Fruit fly (Drosophila melanogaster) whole organism, wandering third instar larva: ENCODE results near the gene ova.

Experiments used
- Abd-B ChIP-seq: fragments of >200 bp; optimal IDR thresholded peaks from 2 replicates; lab custom pipeline; 2017; ENCODE audit warnings: missing biosample characterization, missing genetic modification characterization
- CG32264 ChIP-seq: fragments of 200-800 bp; sonication (Bioruptor generic); optimal IDR thresholded peaks from 2 replicates; lab custom pipeline; 2016; ENCODE audit warnings: missing biosample characterization, missing genetic modification characterization
- CG9705 ChIP-seq: fragments of 200-800 bp; sonication (Bioruptor generic); optimal IDR thresholded peaks from 2 replicates; lab custom pipeline; 2018; ENCODE audit warnings: missing biosample characterization, mild to moderate bottlenecking, missing genetic modification characterization
- CrebA ChIP-seq: fragments of 200-800 bp; sonication (Bioruptor generic); optimal IDR thresholded peaks from 2 replicates; lab custom pipeline; 2016; ENCODE audit warnings: missing biosample characterization, mild to moderate bottlenecking, missing genetic modification characterization, borderline replicate concordance
- Dfd ChIP-seq: fragments of >200 bp; optimal IDR thresholded peaks from 2 replicates; lab custom pipeline; 2017; ENCODE audit warnings: missing biosample characterization, missing genetic modification characterization
- Dif ChIP-seq: fragments of 200-275, 200-300 bp; sonication (Bioruptor generic); optimal IDR thresholded peaks from 2 replicates; lab custom pipeline; 2018; ENCODE audit warnings: missing biosample characterization, missing genetic modification characterization; ENCODE audit not compliant: partially characterized antibody
- GATAd ChIP-seq: sonication (Bioruptor generic); optimal IDR thresholded peaks from 2 replicates; lab custom pipeline; 2016; ENCODE audit warnings: missing biosample characterization, missing genetic modification characterization
- HLH106 ChIP-seq: fragments of 200-800 bp; optimal IDR thresholded peaks from 3 replicates; lab custom pipeline; 2019; ENCODE audit warnings: missing biosample characterization, mild to moderate bottlenecking, missing genetic modification characterization, moderate library complexity
- Hnf4 ChIP-seq: fragments of 200-800 bp; sonication (Bioruptor generic); optimal IDR thresholded peaks from 2 replicates; lab custom pipeline; 2016; ENCODE audit warnings: missing biosample characterization, mild to moderate bottlenecking, missing genetic modification characterization
- Hr78 ChIP-seq: fragments of >200 bp; optimal IDR thresholded peaks from 2 replicates; lab custom pipeline; 2017; ENCODE audit warnings: missing biosample characterization, missing genetic modification characterization
- Hr83 ChIP-seq: fragments of 200-300 bp; sonication (Bioruptor generic); optimal IDR thresholded peaks from 2 replicates; lab custom pipeline; 2016; ENCODE audit warnings: missing biosample characterization, mild to moderate bottlenecking, missing genetic modification characterization, moderate library complexity; ENCODE audit not compliant: poor library complexity, severe bottlenecking
- Jra ChIP-seq: sonication (Bioruptor generic); optimal IDR thresholded peaks from 2 replicates; lab custom pipeline; 2016; ENCODE audit warnings: missing biosample characterization, missing genetic modification characterization
- Mio ChIP-seq: sonication (Bioruptor generic); optimal IDR thresholded peaks from 2 replicates; lab custom pipeline; 2016; ENCODE audit warnings: missing biosample characterization, missing genetic modification characterization
- Myc ChIP-seq: fragments of >200 bp; optimal IDR thresholded peaks from 2 replicates; lab custom pipeline; 2017
- N ChIP-seq: fragments of >200 bp; optimal IDR thresholded peaks from 2 replicates; lab custom pipeline; 2018; ENCODE audit warnings: missing biosample characterization, missing external identifiers, missing genetic modification characterization
- OdsH ChIP-seq: fragments of 200-800 bp; sonication (Bioruptor generic); optimal IDR thresholded peaks from 2 replicates; lab custom pipeline; 2016; ENCODE audit warnings: missing biosample characterization, mild to moderate bottlenecking, missing genetic modification characterization
- Rel ChIP-seq, 2 experiments: fragments of 200-800 bp; sonication (Bioruptor generic) in 1 of 2; optimal IDR thresholded peaks; 2 replicates in 1 of 2; 3 replicates in 1 of 2; lab custom pipeline; 2016 to 2019; ENCODE audit warnings: mild to moderate bottlenecking in 2 of 2, missing biosample characterization in 2 of 2, missing genetic modification characterization in 2 of 2, moderate library complexity in 1 of 2
- Sp1 ChIP-seq: fragments of 200-800 bp; sonication (Bioruptor generic); optimal IDR thresholded peaks from 3 replicates; lab custom pipeline; 2019; ENCODE audit warnings: missing biosample characterization, mild to moderate bottlenecking, missing genetic modification characterization, moderate library complexity
- Vsx2 ChIP-seq: fragments of 200-300, 225-300 bp; sonication (Bioruptor generic); optimal IDR thresholded peaks from 2 replicates; lab custom pipeline; 2018; ENCODE audit warnings: missing biosample characterization, missing genetic modification characterization; ENCODE audit not compliant: partially characterized antibody
- br ChIP-seq: fragments of 200-800 bp; sonication (Bioruptor generic); optimal IDR thresholded peaks from 2 replicates; lab custom pipeline; 2016; ENCODE audit warnings: missing biosample characterization, missing genetic modification characterization
- brk ChIP-seq: fragments of 200-800 bp; sonication (Bioruptor generic); optimal IDR thresholded peaks from 2 replicates; lab custom pipeline; 2016; ENCODE audit warnings: missing biosample characterization, mild to moderate bottlenecking, missing genetic modification characterization
- dmrt93B ChIP-seq: fragments of 200-800 bp; sonication (Bioruptor generic); optimal IDR thresholded peaks from 2 replicates; lab custom pipeline; 2018; ENCODE audit warnings: missing biosample characterization, mild to moderate bottlenecking, missing genetic modification characterization
- dsf ChIP-seq: sonication (Bioruptor generic); optimal IDR thresholded peaks from 2 replicates; lab custom pipeline; 2016; ENCODE audit warnings: missing biosample characterization, missing genetic modification characterization, borderline replicate concordance
- ey ChIP-seq: fragments of 200-800 bp; sonication (Bioruptor generic); optimal IDR thresholded peaks from 2 replicates; lab custom pipeline; 2016; ENCODE audit warnings: missing biosample characterization, missing genetic modification characterization
- foxo ChIP-seq, 2 experiments: fragments of 200-800 bp; sonication (Bioruptor generic); optimal IDR thresholded peaks; 2 replicates in 1 of 2; 3 replicates in 1 of 2; lab custom pipeline; 2016 to 2017; ENCODE audit warnings: missing biosample characterization in 2 of 2, missing genetic modification characterization in 2 of 2
- fru ChIP-seq: fragments of 200-800 bp; sonication (Bioruptor generic); optimal IDR thresholded peaks from 3 replicates; lab custom pipeline; 2016; ENCODE audit warnings: missing biosample characterization, mild to moderate bottlenecking, missing genetic modification characterization
- h ChIP-seq: fragments of 200-800 bp; sonication (Bioruptor generic); optimal IDR thresholded peaks from 3 replicates; lab custom pipeline; 2016; ENCODE audit warnings: missing biosample characterization, mild to moderate bottlenecking, missing genetic modification characterization
- jim ChIP-seq: fragments of 175-275, 200-325 bp; sonication (Bioruptor generic); optimal IDR thresholded peaks from 2 replicates; lab custom pipeline; 2016; ENCODE audit warnings: missing biosample characterization, mild to moderate bottlenecking, missing genetic modification characterization
- lola ChIP-seq: fragments of >200 bp; optimal IDR thresholded peaks from 2 replicates; lab custom pipeline; 2017; ENCODE audit warnings: missing biosample characterization, missing genetic modification characterization
- pan ChIP-seq: fragments of >200 bp; optimal IDR thresholded peaks from 2 replicates; lab custom pipeline; 2017
- psq ChIP-seq: fragments of 200-800 bp; sonication (Bioruptor generic); optimal IDR thresholded peaks from 3 replicates; lab custom pipeline; 2017; ENCODE audit warnings: missing biosample characterization, mild to moderate bottlenecking, missing genetic modification characterization, moderate library complexity
- rgr ChIP-seq: fragments of 200-800 bp; sonication (Bioruptor generic); optimal IDR thresholded peaks from 3 replicates; lab custom pipeline; 2016; ENCODE audit warnings: missing biosample characterization, mild to moderate bottlenecking, missing genetic modification characterization
- sage ChIP-seq: fragments of 200-800 bp; sonication (Bioruptor generic); optimal IDR thresholded peaks from 2 replicates; lab custom pipeline; 2016; ENCODE audit warnings: missing biosample characterization, mild to moderate bottlenecking, missing genetic modification characterization
- sv ChIP-seq: fragments of 200-800 bp; sonication (Bioruptor generic); optimal IDR thresholded peaks from 3 replicates; lab custom pipeline; 2016; ENCODE audit warnings: missing biosample characterization, missing genetic modification characterization
- tai ChIP-seq: sonication (Bioruptor generic); optimal IDR thresholded peaks from 2 replicates; lab custom pipeline; 2016; ENCODE audit warnings: missing biosample characterization, missing genetic modification characterization
- usp ChIP-seq: fragments of >200 bp; optimal IDR thresholded peaks from 2 replicates; lab custom pipeline; 2017; ENCODE audit warnings: missing biosample characterization, missing genetic modification characterization
- woc ChIP-seq: sonication (Bioruptor generic); optimal IDR thresholded peaks from 2 replicates; lab custom pipeline; 2016; ENCODE audit warnings: missing biosample characterization, mild to moderate bottlenecking, missing genetic modification characterization

Gene ova

dm6 chr2L:10232152-10232816 is 792 bp upstream of the ova start, which contains the start of gene eEF1delta:
eEF1delta (plus strand) TSS chr2L:10232507.
- TF ChIP-seq Jra (GFP tag; lab: Kevin White, UChicago) (no peak), woc (GFP tag; lab: Kevin White, UChicago) (peak; percentile 57), tai (GFP tag; lab: Kevin White, UChicago) (no peak), Vsx2 (GFP tag; lab: Kevin White, UChicago) (no peak), h (GFP tag; lab: Kevin White, UChicago) (no peak), br (no peak), Hr83 (no peak), usp (no peak)

DNA sequence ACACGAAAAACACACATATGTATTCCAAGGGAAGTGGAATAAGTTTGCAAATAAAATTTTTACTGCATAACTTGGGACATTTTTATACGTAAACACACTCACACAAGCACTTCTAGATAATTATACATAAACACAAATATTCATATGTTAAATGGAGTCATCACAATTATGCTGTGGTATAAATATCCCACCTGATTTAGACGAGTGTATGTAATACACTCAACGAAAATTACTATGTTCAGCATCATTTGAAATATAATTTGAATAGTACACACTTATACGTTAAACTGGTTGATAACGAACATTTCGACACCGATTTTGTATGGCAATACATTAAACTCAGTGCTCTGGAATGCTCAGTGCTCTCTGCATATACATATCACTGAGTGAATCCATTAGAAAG is 399 bp downstream of the ova start:
- TF ChIP-seq Hnf4 (GFP tag; lab: Kevin White, UChicago) (peak; percentile 22), dsf (GFP tag; lab: Kevin White, UChicago) (no peak), Myc (lab: Kevin White, UChicago) (no peak), HLH106 (tag; lab: Kevin White, UChicago) (peak; percentile 19), N (GFP tag; lab: Kevin White, UChicago) (no peak), Rel (GFP tag; optimal IDR thresholded peaks at IDR 0.05; lab: Kevin White, UChicago) (no peak), Rel (tag; optimal IDR thresholded peaks at IDR 0.05; lab: Kevin White, UChicago) (no peak), Sp1 (GFP tag; lab: Kevin White, UChicago) (peak; percentile 1), Hr78 (GFP tag; lab: Kevin White, UChicago) (no peak), foxo (GFP tag; optimal IDR thresholded peaks at IDR 0.05; lab: Kevin White, UChicago) (peak in 1 of 2 experiments; percentile 59), Vsx2 (GFP tag; lab: Kevin White, UChicago) (no peak), rgr (GFP tag; lab: Kevin White, UChicago) (peak; percentile 60), Hr83 (peak; percentile 40), h (GFP tag; lab: Kevin White, UChicago) (peak; percentile 66), OdsH (GFP tag; lab: Kevin White, UChicago) (peak; percentile 18), tai (GFP tag; lab: Kevin White, UChicago) (peak; percentile 59), ey (GFP tag; lab: Kevin White, UChicago) (peak; percentile 28), brk (GFP tag; lab: Kevin White, UChicago) (peak; percentile 43), psq (GFP tag; lab: Kevin White, UChicago) (peak; percentile 32), fru (GFP tag; lab: Kevin White, UChicago) (peak; percentile 55)

DNA sequence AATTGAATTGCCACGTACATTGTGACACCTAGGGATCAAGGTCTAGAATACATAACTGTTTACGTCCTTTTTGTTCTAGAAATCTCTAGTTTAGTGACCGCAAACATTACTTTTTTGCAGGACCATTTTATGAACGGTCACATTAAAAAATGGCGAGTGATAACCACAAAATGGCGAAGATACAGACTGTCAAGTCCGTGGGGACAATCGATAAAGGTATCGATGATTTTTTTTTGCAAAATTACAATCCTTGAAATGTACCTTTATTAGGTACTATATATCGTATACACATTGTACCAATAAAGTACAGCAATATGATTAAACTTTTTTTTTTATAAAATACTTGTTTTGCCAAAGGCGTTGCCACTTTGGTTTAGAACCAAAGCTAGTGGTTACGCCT is 1.0 kb downstream of the ova start:
- no peak for TF ChIP-seq dmrt93B
- TF ChIP-seq Hr78 (GFP tag; lab: Kevin White, UChicago): no peak
- no peak for TF ChIP-seq Abd-B (GFP tag; lab: Kevin White, UChicago)
- TF ChIP-seq, all 38 proteins: peak for 0

DNA sequence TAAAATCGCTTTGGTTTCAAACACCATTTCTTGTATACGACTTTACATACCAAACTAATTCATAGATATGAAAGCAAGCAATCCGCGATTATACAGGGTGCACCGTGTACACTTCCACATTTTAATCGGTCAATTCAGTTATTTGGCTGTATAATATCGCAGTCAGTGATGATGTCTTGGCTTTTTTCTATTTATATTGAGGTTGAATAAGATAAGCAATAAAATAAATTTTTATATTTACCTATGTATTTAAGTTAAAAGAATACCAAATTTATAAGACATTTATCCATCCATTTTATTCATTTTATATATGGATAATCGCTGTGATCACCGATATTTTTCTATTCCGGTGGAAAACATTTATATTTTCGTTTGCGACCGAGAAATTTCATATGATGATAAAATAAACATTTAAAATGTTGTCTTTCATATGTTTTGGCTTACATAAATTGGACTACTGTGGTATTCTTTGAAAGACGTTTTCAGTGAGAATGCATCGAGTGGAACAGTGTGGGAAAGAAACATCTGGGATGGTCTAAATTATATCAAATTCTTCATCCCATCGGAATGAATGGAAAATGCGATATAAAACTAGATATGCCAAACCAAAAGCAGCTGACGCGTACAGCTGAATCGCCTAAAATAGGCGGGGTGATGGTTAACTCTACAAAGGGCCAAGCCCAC is 4.6 kb downstream of the ova start, which contains the start of gene CG5708:
Gene CG5708, minus strand, starts transcription at position 85 of the 684 bp plus-strand sequence.
- TF ChIP-seq CG9705 (GFP tag; lab: Kevin White, UChicago): no peak
- peak; percentile 15 for TF ChIP-seq rgr (GFP tag; lab: Kevin White, UChicago)
- no peak for TF ChIP-seq Dfd
- no peak for TF ChIP-seq fru (GFP tag; lab: Kevin White, UChicago)
- TF ChIP-seq woc (GFP tag; lab: Kevin White, UChicago): peak; percentile 80
- no peak for TF ChIP-seq tai (GFP tag; lab: Kevin White, UChicago)
- TF ChIP-seq CG32264 (GFP tag; lab: Kevin White, UChicago): no peak
- TF ChIP-seq sage: peak; percentile 26
- no peak for TF ChIP-seq lola (GFP tag; lab: Kevin White, UChicago)
- no peak for TF ChIP-seq pan
- TF ChIP-seq Vsx2 (GFP tag; lab: Kevin White, UChicago): no peak
- no peak for TF ChIP-seq br
- no peak for TF ChIP-seq h (GFP tag; lab: Kevin White, UChicago)
- no peak for TF ChIP-seq GATAd
- no peak for TF ChIP-seq Hr83
- no peak for TF ChIP-seq N (GFP tag; lab: Kevin White, UChicago)
- no peak for TF ChIP-seq dmrt93B
- no peak for TF ChIP-seq dsf (GFP tag; lab: Kevin White, UChicago)
- TF ChIP-seq Myc (lab: Kevin White, UChicago): peak; percentile 82
- no peak for TF ChIP-seq Dif (GFP tag; lab: Kevin White, UChicago)
- TF ChIP-seq usp: no peak
- TF ChIP-seq sv (GFP tag; lab: Kevin White, UChicago): no peak
- TF ChIP-seq HLH106 (tag; lab: Kevin White, UChicago): no peak
- no peak for TF ChIP-seq Rel (GFP tag; optimal IDR thresholded peaks at IDR 0.05; lab: Kevin White, UChicago)
- peak; percentile 41 for TF ChIP-seq Rel (tag; optimal IDR thresholded peaks at IDR 0.05; lab: Kevin White, UChicago)
- no peak for TF ChIP-seq Mio (GFP tag; lab: Kevin White, UChicago)
- no peak for TF ChIP-seq jim (GFP tag; lab: Kevin White, UChicago)
- no peak for TF ChIP-seq Hr78 (GFP tag; lab: Kevin White, UChicago)
- TF ChIP-seq Abd-B (GFP tag; lab: Kevin White, UChicago): no peak
- no peak for TF ChIP-seq brk (GFP tag; lab: Kevin White, UChicago)
- TF ChIP-seq Hnf4 (GFP tag; lab: Kevin White, UChicago): peak; percentile 22
- TF ChIP-seq Jra (GFP tag; lab: Kevin White, UChicago): no peak
- TF ChIP-seq ey (GFP tag; lab: Kevin White, UChicago): no peak
- TF ChIP-seq psq (GFP tag; lab: Kevin White, UChicago): no peak
- TF ChIP-seq CrebA (GFP tag; lab: Kevin White, UChicago): no peak
- TF ChIP-seq foxo (GFP tag; optimal IDR thresholded peaks at IDR 0.05; lab: Kevin White, UChicago): no peak
- TF ChIP-seq Sp1 (GFP tag; lab: Kevin White, UChicago): peak; percentile 11
